Worm (Caenorhabditis elegans): Measurements from ENCODE around the gene Y38H8A.4.

ce11 chrIV:13487596-13487995, 15.4 kb upstream of the Y38H8A.4 start:
- TF ChIP-seq him-1 (tag; optimal IDR thresholded peaks at IDR 0.05) (no peak), aptf-3 (GFP tag; IDR thresholded peaks at IDR 0.05) (no peak), let-607 (tag; optimal IDR thresholded peaks at IDR 0.05) (no peak), nhr-179 (tag; optimal IDR thresholded peaks at IDR 0.05) (no peak), ama-1 (optimal IDR thresholded peaks at IDR 0.05) (no peak), ama-1 (GFP tag; optimal IDR thresholded peaks at IDR 0.05) (no peak), cebp-2 (GFP tag; IDR thresholded peaks at IDR 0.05) (no peak)

Data from whole organism, young adult.